Fruit fly (Drosophila melanogaster) Kc167 (cell line): ENCODE measurements around the gene Ir67c.

Experiments used
- Myc ChIP-seq: fragments of >200 bp; optimal IDR thresholded peaks from 2 replicates; lab custom pipeline; 2017; ENCODE audit warnings: missing external identifiers
- Sin3A ChIP-seq: fragments of >200 bp; optimal IDR thresholded peaks from 2 replicates; lab custom pipeline; 2018; ENCODE audit warnings: missing external identifiers
- h ChIP-seq: fragments of >200 bp; optimal IDR thresholded peaks from 3 replicates; lab custom pipeline; 2018; ENCODE audit warnings: missing external identifiers
- psq ChIP-seq: fragments of >200 bp; optimal IDR thresholded peaks from 2 replicates; lab custom pipeline; 2017; ENCODE audit warnings: missing external identifiers

dm6 chr3L:10481112-10481511 lies 47.2 kb upstream of the Ir67c start, which contains the start of gene Rbfox1:
- TF ChIP-seq h (lab: Kevin White, UChicago): no peak
- no peak for TF ChIP-seq psq
- TF ChIP-seq Sin3A (lab: Kevin White, UChicago): no peak
- TF ChIP-seq Myc (lab: Kevin White, UChicago): no peak
